Worm (Caenorhabditis elegans): Measurements from ENCODE around the gene Y54G11A.1.

DNA sequence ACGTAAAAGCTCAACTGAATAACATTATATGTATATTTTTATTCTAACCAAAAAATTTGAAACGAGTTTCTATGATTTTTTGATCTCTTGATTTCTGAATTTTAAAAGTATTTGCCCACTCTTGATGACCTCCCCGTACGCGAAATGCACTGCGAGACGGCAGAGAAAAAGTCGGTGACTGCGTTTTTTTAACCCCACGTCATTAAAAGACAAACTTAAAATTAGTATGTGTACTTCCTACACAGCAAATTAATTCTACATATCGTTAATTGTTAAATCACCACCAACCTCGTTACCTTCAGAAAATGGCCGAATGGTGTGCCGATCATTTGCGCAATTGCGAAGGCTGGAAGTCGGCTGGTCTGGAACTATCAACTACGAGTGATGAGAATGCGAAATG is 23.5 kb upstream of the Y54G11A.1 start, which contains the start of gene Y54G11A.4:
- no peak for TF ChIP-seq nhr-11 (tag; optimal IDR thresholded peaks at IDR 0.05)
- TF ChIP-seq nhr-76 (tag; optimal IDR thresholded peaks at IDR 0.05) = no peak
- no peak for TF ChIP-seq pqm-1 (tag; optimal IDR thresholded peaks at IDR 0.05)
- TF ChIP-seq nfya-1 (tag; optimal IDR thresholded peaks at IDR 0.05; ENCODE audit: insufficient read depth) = no peak
- TF ChIP-seq nhr-77 (tag; optimal IDR thresholded peaks at IDR 0.05) = no peak
- no peak for TF ChIP-seq elt-1 (tag; optimal IDR thresholded peaks at IDR 0.05)
- no peak for TF ChIP-seq snpc-4 (tag; optimal IDR thresholded peaks at IDR 0.05)
- no peak for TF ChIP-seq unc-39 (tag; optimal IDR thresholded peaks at IDR 0.05)
- no peak for TF ChIP-seq lin-39 (tag; optimal IDR thresholded peaks at IDR 0.05)
- TF ChIP-seq elt-3 (tag; optimal IDR thresholded peaks at IDR 0.05) = no peak
- TF ChIP-seq ceh-82 (tag; optimal IDR thresholded peaks at IDR 0.05) = no peak
